Fruit fly (Drosophila melanogaster) whole organism, wandering third instar larva: ENCODE results near the gene Plap.

Source experiments
- Abd-B ChIP-seq: fragments of >200 bp; optimal IDR thresholded peaks from 2 replicates; lab custom pipeline; 2017; ENCODE audit warnings: missing biosample characterization, missing genetic modification characterization
- CG32264 ChIP-seq: fragments of 200-800 bp; sonication (Bioruptor generic); optimal IDR thresholded peaks from 2 replicates; lab custom pipeline; 2016; ENCODE audit warnings: missing biosample characterization, missing genetic modification characterization
- CG9705 ChIP-seq: fragments of 200-800 bp; sonication (Bioruptor generic); optimal IDR thresholded peaks from 2 replicates; lab custom pipeline; 2018; ENCODE audit warnings: missing biosample characterization, mild to moderate bottlenecking, missing genetic modification characterization
- CrebA ChIP-seq: fragments of 200-800 bp; sonication (Bioruptor generic); optimal IDR thresholded peaks from 2 replicates; lab custom pipeline; 2016; ENCODE audit warnings: missing biosample characterization, mild to moderate bottlenecking, missing genetic modification characterization, borderline replicate concordance
- Dfd ChIP-seq: fragments of >200 bp; optimal IDR thresholded peaks from 2 replicates; lab custom pipeline; 2017; ENCODE audit warnings: missing biosample characterization, missing genetic modification characterization
- Dif ChIP-seq: fragments of 200-275, 200-300 bp; sonication (Bioruptor generic); optimal IDR thresholded peaks from 2 replicates; lab custom pipeline; 2018; ENCODE audit warnings: missing biosample characterization, missing genetic modification characterization; ENCODE audit not compliant: partially characterized antibody
- GATAd ChIP-seq: sonication (Bioruptor generic); optimal IDR thresholded peaks from 2 replicates; lab custom pipeline; 2016; ENCODE audit warnings: missing biosample characterization, missing genetic modification characterization
- HLH106 ChIP-seq: fragments of 200-800 bp; optimal IDR thresholded peaks from 3 replicates; lab custom pipeline; 2019; ENCODE audit warnings: missing biosample characterization, mild to moderate bottlenecking, missing genetic modification characterization, moderate library complexity
- Hnf4 ChIP-seq: fragments of 200-800 bp; sonication (Bioruptor generic); optimal IDR thresholded peaks from 2 replicates; lab custom pipeline; 2016; ENCODE audit warnings: missing biosample characterization, mild to moderate bottlenecking, missing genetic modification characterization
- Hr78 ChIP-seq: fragments of >200 bp; optimal IDR thresholded peaks from 2 replicates; lab custom pipeline; 2017; ENCODE audit warnings: missing biosample characterization, missing genetic modification characterization
- Hr83 ChIP-seq: fragments of 200-300 bp; sonication (Bioruptor generic); optimal IDR thresholded peaks from 2 replicates; lab custom pipeline; 2016; ENCODE audit warnings: missing biosample characterization, mild to moderate bottlenecking, missing genetic modification characterization, moderate library complexity; ENCODE audit not compliant: poor library complexity, severe bottlenecking
- Jra ChIP-seq: sonication (Bioruptor generic); optimal IDR thresholded peaks from 2 replicates; lab custom pipeline; 2016; ENCODE audit warnings: missing biosample characterization, missing genetic modification characterization
- Mio ChIP-seq: sonication (Bioruptor generic); optimal IDR thresholded peaks from 2 replicates; lab custom pipeline; 2016; ENCODE audit warnings: missing biosample characterization, missing genetic modification characterization
- Myc ChIP-seq: fragments of >200 bp; optimal IDR thresholded peaks from 2 replicates; lab custom pipeline; 2017
- N ChIP-seq: fragments of >200 bp; optimal IDR thresholded peaks from 2 replicates; lab custom pipeline; 2018; ENCODE audit warnings: missing biosample characterization, missing external identifiers, missing genetic modification characterization
- OdsH ChIP-seq: fragments of 200-800 bp; sonication (Bioruptor generic); optimal IDR thresholded peaks from 2 replicates; lab custom pipeline; 2016; ENCODE audit warnings: missing biosample characterization, mild to moderate bottlenecking, missing genetic modification characterization
- Rel ChIP-seq, 2 experiments: fragments of 200-800 bp; sonication (Bioruptor generic) in 1 of 2; optimal IDR thresholded peaks; 2 replicates in 1 of 2; 3 replicates in 1 of 2; lab custom pipeline; 2016 to 2019; ENCODE audit warnings: mild to moderate bottlenecking in 2 of 2, missing biosample characterization in 2 of 2, missing genetic modification characterization in 2 of 2, moderate library complexity in 1 of 2
- Sp1 ChIP-seq: fragments of 200-800 bp; sonication (Bioruptor generic); optimal IDR thresholded peaks from 3 replicates; lab custom pipeline; 2019; ENCODE audit warnings: missing biosample characterization, mild to moderate bottlenecking, missing genetic modification characterization, moderate library complexity
- Vsx2 ChIP-seq: fragments of 200-300, 225-300 bp; sonication (Bioruptor generic); optimal IDR thresholded peaks from 2 replicates; lab custom pipeline; 2018; ENCODE audit warnings: missing biosample characterization, missing genetic modification characterization; ENCODE audit not compliant: partially characterized antibody
- br ChIP-seq: fragments of 200-800 bp; sonication (Bioruptor generic); optimal IDR thresholded peaks from 2 replicates; lab custom pipeline; 2016; ENCODE audit warnings: missing biosample characterization, missing genetic modification characterization
- brk ChIP-seq: fragments of 200-800 bp; sonication (Bioruptor generic); optimal IDR thresholded peaks from 2 replicates; lab custom pipeline; 2016; ENCODE audit warnings: missing biosample characterization, mild to moderate bottlenecking, missing genetic modification characterization
- dl ChIP-seq, 2 experiments: fragments of 175-275, 200-275 bp in 1 of 2; fragments of 200-275 bp in 1 of 2; sonication (Bioruptor generic); optimal IDR thresholded peaks; lab custom pipeline; 2018; ENCODE audit warnings: mild to moderate bottlenecking in 2 of 2, missing biosample characterization in 2 of 2, missing genetic modification characterization in 2 of 2, moderate library complexity in 2 of 2; ENCODE audit not compliant: partially characterized antibody in 2 of 2, insufficient read depth in 1 of 2
- dmrt93B ChIP-seq: fragments of 200-800 bp; sonication (Bioruptor generic); optimal IDR thresholded peaks from 2 replicates; lab custom pipeline; 2018; ENCODE audit warnings: missing biosample characterization, mild to moderate bottlenecking, missing genetic modification characterization
- dsf ChIP-seq: sonication (Bioruptor generic); optimal IDR thresholded peaks from 2 replicates; lab custom pipeline; 2016; ENCODE audit warnings: missing biosample characterization, missing genetic modification characterization, borderline replicate concordance
- ey ChIP-seq: fragments of 200-800 bp; sonication (Bioruptor generic); optimal IDR thresholded peaks from 2 replicates; lab custom pipeline; 2016; ENCODE audit warnings: missing biosample characterization, missing genetic modification characterization
- foxo ChIP-seq, 2 experiments: fragments of 200-800 bp; sonication (Bioruptor generic); optimal IDR thresholded peaks; 2 replicates in 1 of 2; 3 replicates in 1 of 2; lab custom pipeline; 2016 to 2017; ENCODE audit warnings: missing biosample characterization in 2 of 2, missing genetic modification characterization in 2 of 2
- fru ChIP-seq: fragments of 200-800 bp; sonication (Bioruptor generic); optimal IDR thresholded peaks from 3 replicates; lab custom pipeline; 2016; ENCODE audit warnings: missing biosample characterization, mild to moderate bottlenecking, missing genetic modification characterization
- h ChIP-seq: fragments of 200-800 bp; sonication (Bioruptor generic); optimal IDR thresholded peaks from 3 replicates; lab custom pipeline; 2016; ENCODE audit warnings: missing biosample characterization, mild to moderate bottlenecking, missing genetic modification characterization
- jim ChIP-seq: fragments of 175-275, 200-325 bp; sonication (Bioruptor generic); optimal IDR thresholded peaks from 2 replicates; lab custom pipeline; 2016; ENCODE audit warnings: missing biosample characterization, mild to moderate bottlenecking, missing genetic modification characterization
- lola ChIP-seq: fragments of >200 bp; optimal IDR thresholded peaks from 2 replicates; lab custom pipeline; 2017; ENCODE audit warnings: missing biosample characterization, missing genetic modification characterization
- pan ChIP-seq: fragments of >200 bp; optimal IDR thresholded peaks from 2 replicates; lab custom pipeline; 2017
- psq ChIP-seq: fragments of 200-800 bp; sonication (Bioruptor generic); optimal IDR thresholded peaks from 3 replicates; lab custom pipeline; 2017; ENCODE audit warnings: missing biosample characterization, mild to moderate bottlenecking, missing genetic modification characterization, moderate library complexity
- rgr ChIP-seq: fragments of 200-800 bp; sonication (Bioruptor generic); optimal IDR thresholded peaks from 3 replicates; lab custom pipeline; 2016; ENCODE audit warnings: missing biosample characterization, mild to moderate bottlenecking, missing genetic modification characterization
- sage ChIP-seq: fragments of 200-800 bp; sonication (Bioruptor generic); optimal IDR thresholded peaks from 2 replicates; lab custom pipeline; 2016; ENCODE audit warnings: missing biosample characterization, mild to moderate bottlenecking, missing genetic modification characterization
- sv ChIP-seq: fragments of 200-800 bp; sonication (Bioruptor generic); optimal IDR thresholded peaks from 3 replicates; lab custom pipeline; 2016; ENCODE audit warnings: missing biosample characterization, missing genetic modification characterization
- tai ChIP-seq: sonication (Bioruptor generic); optimal IDR thresholded peaks from 2 replicates; lab custom pipeline; 2016; ENCODE audit warnings: missing biosample characterization, missing genetic modification characterization
- usp ChIP-seq: fragments of >200 bp; optimal IDR thresholded peaks from 2 replicates; lab custom pipeline; 2017; ENCODE audit warnings: missing biosample characterization, missing genetic modification characterization
- woc ChIP-seq: sonication (Bioruptor generic); optimal IDR thresholded peaks from 2 replicates; lab custom pipeline; 2016; ENCODE audit warnings: missing biosample characterization, mild to moderate bottlenecking, missing genetic modification characterization

The Plap gene

DNA sequence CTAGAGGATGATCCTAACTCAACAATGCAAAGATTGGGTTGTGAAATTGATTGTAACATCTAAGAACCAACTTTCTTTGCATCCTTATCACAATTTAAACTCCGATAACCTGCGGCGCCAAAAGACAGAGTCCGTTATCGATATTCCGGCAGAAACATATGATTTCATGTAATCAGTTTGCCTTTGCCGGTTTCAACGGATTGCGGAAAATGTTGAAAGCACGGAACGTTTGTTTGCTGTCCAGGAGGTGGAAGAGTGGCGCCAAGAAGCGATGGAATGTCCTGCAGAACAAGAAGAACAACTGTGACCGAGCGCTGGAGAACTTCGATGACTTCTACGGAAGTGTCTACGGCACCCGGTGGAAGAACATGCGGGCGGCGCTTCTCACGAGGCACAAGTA, 22.5 kb downstream of the Plap start:
- TF ChIP-seq CG32264 (GFP tag; lab: Kevin White, UChicago) (no peak), N (no peak), jim (no peak), CrebA (GFP tag; lab: Kevin White, UChicago) (no peak), Hr83 (no peak), Dfd (GFP tag; lab: Kevin White, UChicago) (no peak), Jra (GFP tag; lab: Kevin White, UChicago) (no peak), Myc (lab: Kevin White, UChicago) (no peak), HLH106 (tag; lab: Kevin White, UChicago) (no peak), sv (GFP tag; lab: Kevin White, UChicago) (no peak)

DNA sequence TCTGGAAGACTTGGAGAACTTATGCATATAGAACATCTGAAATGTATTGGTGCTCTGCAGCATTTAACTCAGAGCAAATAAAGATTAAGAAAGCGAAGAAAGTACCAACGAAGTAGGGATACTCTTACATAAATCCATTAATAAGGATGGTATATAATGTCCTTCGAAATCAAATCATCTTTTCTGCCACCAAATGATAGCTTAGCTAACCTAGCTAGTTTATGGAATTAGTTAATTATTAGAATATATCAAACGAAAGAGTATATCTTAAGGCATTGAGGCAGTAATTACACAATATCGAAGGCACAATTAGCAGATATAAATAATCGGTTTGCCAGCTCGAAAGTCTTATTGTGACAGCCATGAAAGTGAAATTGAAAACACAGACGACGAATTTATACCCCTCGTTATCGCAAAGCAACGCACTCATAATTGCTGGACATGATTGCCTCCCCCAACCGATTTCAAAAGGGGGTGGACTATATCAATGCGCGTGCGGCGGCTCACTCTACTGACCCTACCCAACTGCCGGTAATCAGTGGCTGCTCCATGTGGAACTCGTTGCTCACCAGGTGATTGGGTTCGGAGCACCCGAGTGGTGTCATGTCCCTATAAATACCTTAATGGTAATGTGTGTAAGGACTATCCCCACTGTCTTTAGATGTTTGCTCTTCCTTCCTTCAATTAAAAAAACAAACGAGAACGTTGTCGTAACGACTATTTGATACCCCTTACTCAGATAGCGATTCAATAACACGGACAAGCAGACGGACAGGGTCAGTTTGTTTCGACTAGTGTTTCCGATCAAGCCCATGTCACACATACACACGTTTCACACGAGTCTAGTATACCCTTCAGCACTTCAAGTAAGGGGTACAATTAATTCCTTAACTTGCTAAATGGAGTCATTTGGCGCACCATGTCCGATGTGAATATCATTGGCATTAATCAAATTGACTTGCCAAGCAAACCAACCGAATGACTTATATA, 25.5 kb downstream of the Plap start:
- no peak for TF ChIP-seq N
- peak; percentile 93 for TF ChIP-seq ey
- no peak for TF ChIP-seq Hr78 (GFP tag; lab: Kevin White, UChicago)
- peak; percentile 82 for TF ChIP-seq psq
- peak; percentile 96 for TF ChIP-seq h (GFP tag; lab: Kevin White, UChicago)
- no peak for TF ChIP-seq sage (GFP tag; lab: Kevin White, UChicago)
- peak; percentile 41 for TF ChIP-seq CG9705 (GFP tag; lab: Kevin White, UChicago)
- no peak for TF ChIP-seq dsf (GFP tag; lab: Kevin White, UChicago)
- no peak for TF ChIP-seq woc (GFP tag; lab: Kevin White, UChicago)
- TF ChIP-seq dl (GFP tag; optimal IDR thresholded peaks at IDR 0.05; lab: Kevin White, UChicago; ENCODE audit: insufficient read depth in 1 of 2, partially characterized antibody in 2 of 2) = no peak
- peak; percentile 80 to 94 for TF ChIP-seq foxo (GFP tag; optimal IDR thresholded peaks at IDR 0.05; lab: Kevin White, UChicago)
- TF ChIP-seq Jra (GFP tag; lab: Kevin White, UChicago) = peak; percentile 64
- TF ChIP-seq brk (GFP tag; lab: Kevin White, UChicago) = no peak
- peak; percentile 91 for TF ChIP-seq HLH106 (tag; lab: Kevin White, UChicago)
- peak; percentile 93 for TF ChIP-seq Sp1
- no peak for TF ChIP-seq tai (GFP tag; lab: Kevin White, UChicago)
- TF ChIP-seq jim = no peak
- TF ChIP-seq rgr (GFP tag; lab: Kevin White, UChicago) = peak; percentile 93
- TF ChIP-seq Dfd (GFP tag; lab: Kevin White, UChicago) = no peak
- no peak for TF ChIP-seq lola (GFP tag; lab: Kevin White, UChicago)
- peak; percentile 47 for TF ChIP-seq Rel (GFP tag; optimal IDR thresholded peaks at IDR 0.05; lab: Kevin White, UChicago)
- peak; percentile 66 for TF ChIP-seq Rel (tag; optimal IDR thresholded peaks at IDR 0.05; lab: Kevin White, UChicago)
- no peak for TF ChIP-seq Abd-B (GFP tag; lab: Kevin White, UChicago)
- TF ChIP-seq br (GFP tag; lab: Kevin White, UChicago) = peak; percentile 89
- TF ChIP-seq dmrt93B (GFP tag; lab: Kevin White, UChicago) = peak; percentile 83
- TF ChIP-seq Hnf4 (GFP tag; lab: Kevin White, UChicago) = no peak
- TF ChIP-seq Mio = peak; percentile 55
- TF ChIP-seq pan (lab: Kevin White, UChicago) = no peak
- TF ChIP-seq Hr83 = no peak
- TF ChIP-seq sv (GFP tag; lab: Kevin White, UChicago) = peak; percentile 40
- TF ChIP-seq GATAd = no peak
- no peak for TF ChIP-seq Dif
- TF ChIP-seq OdsH = peak; percentile 92
- TF ChIP-seq Myc (lab: Kevin White, UChicago) = no peak
- peak; percentile 91 for TF ChIP-seq fru
- TF ChIP-seq Vsx2 (GFP tag; lab: Kevin White, UChicago) = no peak
- no peak for TF ChIP-seq CrebA (GFP tag; lab: Kevin White, UChicago)
- peak; percentile 75 for TF ChIP-seq CG32264 (GFP tag; lab: Kevin White, UChicago)
- TF ChIP-seq usp (GFP tag; lab: Kevin White, UChicago) = no peak
